Fruit fly (Drosophila melanogaster) Kc167 (cell line): ENCODE measurements around the gene Prp4k.

Experiments
- Myc ChIP-seq: fragments of >200 bp; optimal IDR thresholded peaks from 2 replicates; lab custom pipeline; 2017; ENCODE audit warnings: missing external identifiers
- Sin3A ChIP-seq: fragments of >200 bp; optimal IDR thresholded peaks from 2 replicates; lab custom pipeline; 2018; ENCODE audit warnings: missing external identifiers
- h ChIP-seq: fragments of >200 bp; optimal IDR thresholded peaks from 3 replicates; lab custom pipeline; 2018; ENCODE audit warnings: missing external identifiers
- insv ChIP-seq: fragments of >200 bp; optimal IDR thresholded peaks from 3 replicates; lab custom pipeline; 2018; ENCODE audit warnings: missing external identifiers
- psq ChIP-seq: fragments of >200 bp; optimal IDR thresholded peaks from 2 replicates; lab custom pipeline; 2017; ENCODE audit warnings: missing external identifiers
- ttk ChIP-seq: sonication (Bioruptor generic); optimal IDR thresholded peaks from 2 replicates; lab custom pipeline; 2017; ENCODE audit warnings: missing external identifiers

Gene Prp4k

dm6 chr3L:161833-162587, 49.2 kb downstream of the Prp4k start:
- TF ChIP-seq Sin3A (lab: Kevin White, UChicago) = no peak
- no peak for TF ChIP-seq psq (lab: Kevin White, UChicago)
- no peak for TF ChIP-seq Myc (lab: Kevin White, UChicago)
- TF ChIP-seq ttk = no peak
- TF ChIP-seq h (lab: Kevin White, UChicago) = no peak
- no peak for TF ChIP-seq insv (lab: Kevin White, UChicago)

- TF ChIP-seq h (lab: Kevin White, UChicago) (no peak), Sin3A (lab: Kevin White, UChicago) (no peak), psq (lab: Kevin White, UChicago) (no peak), insv (lab: Kevin White, UChicago) (no peak), Myc (lab: Kevin White, UChicago) (no peak), ttk (no peak)
Observed at dm6 chr3L:160446-161094, 50.7 kb downstream of the Prp4k start.

dm6 chr3L:159406-160084, 51.7 kb downstream of the Prp4k start:
- TF ChIP-seq h (lab: Kevin White, UChicago) = no peak
- no peak for TF ChIP-seq insv (lab: Kevin White, UChicago)
- TF ChIP-seq Sin3A (lab: Kevin White, UChicago) = no peak
- TF ChIP-seq ttk = no peak
- no peak for TF ChIP-seq psq (lab: Kevin White, UChicago)
- no peak for TF ChIP-seq Myc (lab: Kevin White, UChicago)

- TF ChIP-seq h (lab: Kevin White, UChicago) (no peak), Sin3A (lab: Kevin White, UChicago) (no peak), Myc (lab: Kevin White, UChicago) (no peak), psq (lab: Kevin White, UChicago) (no peak)
Observed at dm6 chr3L:157674-158179, 53.5 kb downstream of the Prp4k start.
